Fruit fly (Drosophila melanogaster): Measurements from ENCODE around the gene rin.

Gene rin

dm6 chr3R:13656294-13656693, 9.5 kb downstream of the rin start, which contains the start of gene Rbp4:
TSS of gene Rbp4 (minus strand) at chr3R:13656394.
- TF ChIP-seq Sin3A (optimal IDR thresholded peaks at IDR 0.05): no peak
- TF ChIP-seq psq (optimal IDR thresholded peaks at IDR 0.05): no peak
- TF ChIP-seq ttk (optimal IDR thresholded peaks at IDR 0.05): no peak

- TF ChIP-seq psq (optimal IDR thresholded peaks at IDR 0.05) (no peak), Myc (optimal IDR thresholded peaks at IDR 0.05) (no peak), h (optimal IDR thresholded peaks at IDR 0.05) (no peak), ttk (optimal IDR thresholded peaks at IDR 0.05) (no peak), Sin3A (optimal IDR thresholded peaks at IDR 0.05) (no peak), insv (optimal IDR thresholded peaks at IDR 0.05) (no peak)
Measured at dm6 chr3R:13659865-13660738, 13.3 kb downstream of the rin start, which contains the start of gene Hrb87F. TSS of gene Hrb87F (minus strand) at chr3R:13660531.

DNA sequence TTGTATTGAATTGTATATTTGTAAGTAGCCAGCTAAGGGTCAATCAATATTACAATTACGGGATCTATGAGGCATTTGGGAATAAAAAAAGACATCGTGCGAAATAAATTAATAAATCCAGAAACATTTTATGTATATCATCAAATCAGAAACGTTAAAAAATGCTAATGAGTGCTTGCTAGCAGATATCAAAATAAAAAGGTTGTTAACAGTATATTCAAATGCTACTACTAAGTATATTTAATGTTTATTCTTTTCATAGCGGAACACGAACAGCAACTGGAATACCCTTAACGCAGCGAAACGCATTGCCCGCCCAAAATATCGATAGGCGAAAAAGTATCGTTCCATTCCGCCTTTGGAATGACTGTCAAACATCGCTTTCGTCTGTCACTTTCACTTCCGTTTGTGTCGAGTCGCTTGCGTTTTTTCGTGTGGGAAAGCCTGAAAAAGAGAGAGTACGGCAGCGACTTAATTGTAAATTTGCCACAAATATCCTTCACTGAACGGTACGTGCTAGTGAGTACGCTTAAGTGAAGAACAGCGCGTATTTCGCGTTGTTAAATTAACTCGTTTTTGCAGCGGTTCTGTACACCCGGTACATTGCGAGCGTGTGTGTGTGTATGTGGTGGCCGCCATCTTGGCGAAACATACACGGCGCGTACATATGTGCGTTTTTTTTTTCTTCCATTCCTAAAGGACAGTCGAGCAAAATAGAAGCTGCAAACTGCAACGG, 14.3 kb downstream of the rin start, which contains the start of gene B52:
Gene B52, plus strand, starts transcription at position 388 of the 736 bp plus-strand sequence.
- no peak for TF ChIP-seq Sin3A (optimal IDR thresholded peaks at IDR 0.05)
- no peak for TF ChIP-seq Myc (optimal IDR thresholded peaks at IDR 0.05)
- no peak for TF ChIP-seq insv (optimal IDR thresholded peaks at IDR 0.05)
- TF ChIP-seq psq (optimal IDR thresholded peaks at IDR 0.05): no peak
- no peak for TF ChIP-seq ttk (optimal IDR thresholded peaks at IDR 0.05)
- TF ChIP-seq h (optimal IDR thresholded peaks at IDR 0.05): no peak

dm6 chr3R:13662149-13662548, 15.3 kb downstream of the rin start:
- TF ChIP-seq psq (optimal IDR thresholded peaks at IDR 0.05) (no peak), h (optimal IDR thresholded peaks at IDR 0.05) (no peak), insv (optimal IDR thresholded peaks at IDR 0.05) (no peak), ttk (optimal IDR thresholded peaks at IDR 0.05) (no peak), Sin3A (optimal IDR thresholded peaks at IDR 0.05) (no peak), Myc (optimal IDR thresholded peaks at IDR 0.05) (no peak)

DNA sequence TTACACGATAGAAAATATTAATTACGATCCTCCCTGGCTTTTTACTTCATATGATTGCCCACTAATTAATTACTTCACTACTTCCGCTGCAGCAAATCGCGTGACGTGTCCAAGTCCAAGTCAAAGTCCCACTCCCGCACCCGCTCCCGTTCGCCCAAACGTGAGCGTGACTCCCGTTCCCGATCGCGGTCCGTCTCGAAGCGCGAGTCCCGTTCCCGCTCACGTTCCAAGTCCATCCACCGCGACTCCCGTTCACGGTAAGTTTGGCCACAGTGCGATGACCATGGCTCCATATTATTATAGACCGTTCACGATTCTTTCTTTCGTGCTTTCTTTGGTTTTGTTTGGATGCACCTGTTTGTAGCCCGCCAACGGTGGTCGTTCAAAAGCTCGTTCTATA, 19.2 kb downstream of the rin start:
- no peak for TF ChIP-seq ttk (optimal IDR thresholded peaks at IDR 0.05)
- no peak for TF ChIP-seq h (optimal IDR thresholded peaks at IDR 0.05)
- TF ChIP-seq Myc (optimal IDR thresholded peaks at IDR 0.05): no peak
- no peak for TF ChIP-seq insv (optimal IDR thresholded peaks at IDR 0.05)

- no peak for TF ChIP-seq psq (optimal IDR thresholded peaks at IDR 0.05)
- TF ChIP-seq insv (optimal IDR thresholded peaks at IDR 0.05): no peak
- TF ChIP-seq Myc (optimal IDR thresholded peaks at IDR 0.05): no peak
- TF ChIP-seq Sin3A (optimal IDR thresholded peaks at IDR 0.05): no peak
- no peak for TF ChIP-seq ttk (optimal IDR thresholded peaks at IDR 0.05)
- no peak for TF ChIP-seq h (optimal IDR thresholded peaks at IDR 0.05)
Measured at dm6 chr3R:13672898-13673297, 26.1 kb downstream of the rin start.

- TF ChIP-seq h (optimal IDR thresholded peaks at IDR 0.05) (no peak), Sin3A (optimal IDR thresholded peaks at IDR 0.05) (no peak), Myc (optimal IDR thresholded peaks at IDR 0.05) (no peak), psq (optimal IDR thresholded peaks at IDR 0.05) (no peak), insv (optimal IDR thresholded peaks at IDR 0.05) (no peak)
Measured at dm6 chr3R:13674492-13675033, 27.8 kb downstream of the rin start, which contains the start of gene Task6. TSS of gene Task6 (minus strand) at chr3R:13674542.

DNA sequence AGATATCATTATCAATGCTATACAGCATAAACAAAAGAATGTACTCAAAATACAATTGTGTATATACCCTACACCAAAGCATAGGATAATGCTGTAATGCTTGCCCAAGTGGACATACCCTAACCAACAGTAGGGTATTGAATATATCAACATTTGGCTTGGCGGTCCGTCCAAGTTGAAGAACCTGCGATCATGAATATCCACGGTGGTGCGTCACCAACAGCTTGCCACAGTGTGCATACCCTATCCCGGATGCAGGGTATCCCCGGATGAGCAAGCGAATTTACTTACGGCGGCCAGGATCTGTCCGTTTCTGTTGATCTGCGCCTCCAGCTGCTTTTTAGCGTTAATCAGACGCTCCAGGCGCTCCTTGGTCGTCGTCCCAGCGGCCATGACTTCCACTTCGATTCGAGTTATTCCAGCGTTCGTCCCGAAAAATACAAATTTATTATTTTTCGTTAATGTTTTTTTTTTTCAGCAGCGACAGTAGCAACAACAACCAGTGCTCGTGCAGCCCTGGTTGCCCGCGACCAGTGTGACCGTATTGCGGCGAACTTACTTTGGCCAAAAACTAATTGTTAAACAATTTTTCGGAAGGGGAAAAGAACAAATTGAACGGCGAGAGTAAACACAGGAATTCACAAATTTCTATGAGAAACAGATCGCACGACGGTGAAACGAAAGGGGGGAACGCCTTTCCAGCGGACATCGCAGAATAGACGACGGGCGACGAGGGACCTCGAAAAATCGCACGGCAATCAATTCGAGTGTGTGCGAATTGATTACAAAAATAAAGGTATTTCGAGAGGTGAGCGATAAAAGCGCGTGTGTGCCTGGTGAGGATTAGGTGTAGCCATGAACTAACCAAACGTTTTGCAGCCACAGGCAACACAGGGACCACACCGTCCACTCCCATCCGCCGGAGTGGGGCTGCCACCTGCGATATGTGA, 29.6 kb downstream of the rin start, which contains the start of the genes Lkb1 and CG9588:
Gene Lkb1, plus strand, starts transcription at position 413 of the 950 bp plus-strand sequence.
Gene CG9588, minus strand, starts transcription at position 545 of the 950 bp plus-strand sequence.
- TF ChIP-seq ttk (optimal IDR thresholded peaks at IDR 0.05): no peak
- TF ChIP-seq Myc (optimal IDR thresholded peaks at IDR 0.05): no peak
- TF ChIP-seq Sin3A (optimal IDR thresholded peaks at IDR 0.05): no peak
- TF ChIP-seq insv (optimal IDR thresholded peaks at IDR 0.05): no peak
- TF ChIP-seq h (optimal IDR thresholded peaks at IDR 0.05): no peak

- no peak for TF ChIP-seq ttk (optimal IDR thresholded peaks at IDR 0.05)
- no peak for TF ChIP-seq psq (optimal IDR thresholded peaks at IDR 0.05)
- no peak for TF ChIP-seq Myc (optimal IDR thresholded peaks at IDR 0.05)
- no peak for TF ChIP-seq h (optimal IDR thresholded peaks at IDR 0.05)
- TF ChIP-seq insv (optimal IDR thresholded peaks at IDR 0.05): no peak
- TF ChIP-seq Sin3A (optimal IDR thresholded peaks at IDR 0.05): no peak
Measured at dm6 chr3R:13682994-13683623, 36.3 kb downstream of the rin start.

- no peak for TF ChIP-seq Myc (optimal IDR thresholded peaks at IDR 0.05)
- no peak for TF ChIP-seq h (optimal IDR thresholded peaks at IDR 0.05)
- no peak for TF ChIP-seq Sin3A (optimal IDR thresholded peaks at IDR 0.05)
- no peak for TF ChIP-seq insv (optimal IDR thresholded peaks at IDR 0.05)
- TF ChIP-seq psq (optimal IDR thresholded peaks at IDR 0.05): peak; percentile 32
- no peak for TF ChIP-seq ttk (optimal IDR thresholded peaks at IDR 0.05)
Measured at dm6 chr3R:13683624-13684568, 37.1 kb downstream of the rin start, which contains the start of gene flfl. TSS of gene flfl (plus strand) at chr3R:13683921.

All from Kc167 (cell line).